Worm (Caenorhabditis elegans): Measurements from ENCODE around the gene srh-41.

Gene srh-41

ce11 chrII:14247748-14248502 is 39.3 kb downstream of the srh-41 start (continued):
- no peak for TF ChIP-seq ceh-24 (tag; optimal IDR thresholded peaks at IDR 0.05)
- no peak for TF ChIP-seq ceh-30 (tag; optimal IDR thresholded peaks at IDR 0.05)
- no peak for TF ChIP-seq fkh-10 (GFP tag; optimal IDR thresholded peaks at IDR 0.05)
- no peak for TF ChIP-seq ceh-9 (tag; optimal IDR thresholded peaks at IDR 0.05)
- no peak for TF ChIP-seq unc-42 (tag; optimal IDR thresholded peaks at IDR 0.05)
- no peak for TF ChIP-seq lim-6 (tag; optimal IDR thresholded peaks at IDR 0.05)
- no peak for TF ChIP-seq F13H6.1 (tag; optimal IDR thresholded peaks at IDR 0.05)
- TF ChIP-seq gmeb-2 (tag; optimal IDR thresholded peaks at IDR 0.05) = no peak
- TF ChIP-seq nfya-1 (tag; optimal IDR thresholded peaks at IDR 0.05) = peak; percentile 44
- TF ChIP-seq che-1 (tag; optimal IDR thresholded peaks at IDR 0.05) = no peak
- TF ChIP-seq ahr-1 (tag; optimal IDR thresholded peaks at IDR 0.05) = no peak
- TF ChIP-seq fax-1 (tag; optimal IDR thresholded peaks at IDR 0.05) = no peak
- TF ChIP-seq hlh-6 (tag; optimal IDR thresholded peaks at IDR 0.05) = peak; percentile 63
- TF ChIP-seq ceh-22 (tag; optimal IDR thresholded peaks at IDR 0.05) = no peak
- no peak for TF ChIP-seq tbx-7 (tag; optimal IDR thresholded peaks at IDR 0.05)
- TF ChIP-seq ceh-18 (tag; optimal IDR thresholded peaks at IDR 0.05) = no peak
- TF ChIP-seq ceh-2 (tag; optimal IDR thresholded peaks at IDR 0.05) = peak; percentile 16
- TF ChIP-seq unc-55 (GFP tag; optimal IDR thresholded peaks at IDR 0.05) = peak; percentile 6
- TF ChIP-seq pros-1 (tag; optimal IDR thresholded peaks at IDR 0.05) = no peak
- TF ChIP-seq ets-4 (tag; optimal IDR thresholded peaks at IDR 0.05) = no peak
- TF ChIP-seq K02D7.2 (tag; optimal IDR thresholded peaks at IDR 0.05) = no peak
- no peak for TF ChIP-seq pag-3 (tag; optimal IDR thresholded peaks at IDR 0.05; ENCODE audit: borderline replicate concordance)

ce11 chrII:14247227-14247626 is 40.0 kb downstream of the srh-41 start:
- TF ChIP-seq ceh-18 (tag; optimal IDR thresholded peaks at IDR 0.05) (no peak), ztf-16 (tag; optimal IDR thresholded peaks at IDR 0.05) (no peak)

- TF ChIP-seq madf-2 (tag; optimal IDR thresholded peaks at IDR 0.05) (peak; percentile 58), nfya-1 (tag; optimal IDR thresholded peaks at IDR 0.05) (peak; percentile 62), sox-2 (GFP tag; IDR thresholded peaks at IDR 0.05) (no peak), tbx-2 (tag; optimal IDR thresholded peaks at IDR 0.05) (peak; percentile 28), T23F11.4 (GFP tag; optimal IDR thresholded peaks at IDR 0.05) (no peak), pax-1 (tag; optimal IDR thresholded peaks at IDR 0.05) (peak; percentile 45), hlh-8 (tag; optimal IDR thresholded peaks at IDR 0.05) (no peak), dve-1 (tag; optimal IDR thresholded peaks at IDR 0.05) (peak; percentile 33), ceh-31 (tag; optimal IDR thresholded peaks at IDR 0.05) (peak; percentile 41), gmeb-2 (tag; optimal IDR thresholded peaks at IDR 0.05) (no peak), hlh-30 (tag; optimal IDR thresholded peaks at IDR 0.05; ENCODE audit: insufficient read depth) (peak; percentile 42), ceh-2 (tag; optimal IDR thresholded peaks at IDR 0.05) (peak; percentile 4), ceh-18 (tag; optimal IDR thresholded peaks at IDR 0.05) (peak; percentile 22), odd-2 (tag; optimal IDR thresholded peaks at IDR 0.05) (no peak), ets-4 (tag; optimal IDR thresholded peaks at IDR 0.05) (peak; percentile 37), unc-55 (GFP tag; optimal IDR thresholded peaks at IDR 0.05) (peak; percentile 66), zip-5 (tag; optimal IDR thresholded peaks at IDR 0.05) (no peak), unc-42 (tag; optimal IDR thresholded peaks at IDR 0.05) (peak; percentile 4), elt-4 (tag; optimal IDR thresholded peaks at IDR 0.05) (no peak)
These were observed 42.5 kb downstream of the srh-41 start for ce11 chrII:14244457-14245254.

- TF ChIP-seq odd-2 (tag; optimal IDR thresholded peaks at IDR 0.05) (no peak), ceh-14 (tag; optimal IDR thresholded peaks at IDR 0.05) (no peak), nfya-1 (tag; optimal IDR thresholded peaks at IDR 0.05) (no peak), unc-55 (GFP tag; optimal IDR thresholded peaks at IDR 0.05) (no peak), pqm-1 (tag; optimal IDR thresholded peaks at IDR 0.05) (no peak), ceh-34 (tag; optimal IDR thresholded peaks at IDR 0.05) (no peak), unc-86 (tag; optimal IDR thresholded peaks at IDR 0.05) (no peak), ref-2 (tag; optimal IDR thresholded peaks at IDR 0.05) (no peak), sox-4 (tag; optimal IDR thresholded peaks at IDR 0.05) (no peak), K02D7.2 (tag; optimal IDR thresholded peaks at IDR 0.05) (no peak), pha-4 (tag; optimal IDR thresholded peaks at IDR 0.05) (no peak), ceh-22 (tag; optimal IDR thresholded peaks at IDR 0.05) (no peak), T23F11.4 (GFP tag; optimal IDR thresholded peaks at IDR 0.05) (no peak)
These were observed 43.7 kb downstream of the srh-41 start, which contains the start of gene jmjd-2 for ce11 chrII:14243503-14243902. Gene jmjd-2, minus strand, starts transcription at chrII:14243603.
